Worm (Caenorhabditis elegans) whole organism, L3 larva: ENCODE results near the gene gna-1.

Experiments
- ama-1 ChIP-seq: fragments of 150-350 bp; optimal IDR thresholded peaks from 2 replicates; lab custom pipeline; 2018
- egl-5 ChIP-seq: fragments of 150-350 bp; optimal IDR thresholded peaks from 2 replicates; lab custom pipeline; 2017; ENCODE audit warnings: missing biosample characterization, missing genetic modification reagents, missing genetic modification characterization, inconsistent platforms
- elt-1 ChIP-seq: fragments of 150-350 bp; optimal IDR thresholded peaks from 2 replicates; lab custom pipeline; 2014; ENCODE audit warnings: missing biosample characterization, missing genetic modification characterization
- fkh-10 ChIP-seq: sonication (generic microtip); optimal IDR thresholded peaks from 2 replicates; lab custom pipeline; 2017; ENCODE audit warnings: missing biosample characterization, missing genetic modification reagents, missing genetic modification characterization
- lin-15B ChIP-seq: fragments of 150-350 bp; optimal IDR thresholded peaks from 2 replicates; lab custom pipeline; 2014; ENCODE audit warnings: missing biosample characterization, missing genetic modification characterization
- nhr-237 ChIP-seq: fragments of 150-350 bp; optimal IDR thresholded peaks from 2 replicates; lab custom pipeline; 2014; ENCODE audit warnings: missing biosample characterization, missing genetic modification characterization
- nhr-28 ChIP-seq: fragments of 150-350 bp; optimal IDR thresholded peaks from 2 replicates; lab custom pipeline; 2014; ENCODE audit warnings: missing biosample characterization, missing genetic modification characterization
- pqm-1 ChIP-seq: fragments of 150-350 bp; optimal IDR thresholded peaks from 2 replicates; lab custom pipeline; 2017; ENCODE audit warnings: missing biosample characterization, missing genetic modification characterization, inconsistent platforms
- unc-39 ChIP-seq: sonication (generic microtip); optimal IDR thresholded peaks from 4 replicates; lab custom pipeline; 2017; ENCODE audit warnings: missing biosample characterization, missing genetic modification characterization

ce11 chrV:10352928-10353427, 33.0 kb upstream of the gna-1 start, which contains the start of gene nol-56:
- TF ChIP-seq nhr-237 (tag; lab: Kevin White, UChicago): no peak
- TF ChIP-seq ama-1: peak; percentile 37
- peak; percentile 43 for TF ChIP-seq fkh-10 (GFP tag; lab: Kevin White, UChicago)
- peak; percentile 93 for TF ChIP-seq lin-15B (tag; lab: Kevin White, UChicago)
- TF ChIP-seq pqm-1 (tag; lab: Kevin White, UChicago): peak; percentile 34
- TF ChIP-seq unc-39 (tag; lab: Kevin White, UChicago): no peak
- TF ChIP-seq nhr-28 (tag; lab: Kevin White, UChicago): no peak
- peak; percentile 81 for TF ChIP-seq egl-5 (tag; lab: Kevin White, UChicago)
- TF ChIP-seq elt-1 (tag; lab: Kevin White, UChicago): no peak
